Worm (Caenorhabditis elegans): Measurements from ENCODE around the gene F25H8.2.

DNA sequence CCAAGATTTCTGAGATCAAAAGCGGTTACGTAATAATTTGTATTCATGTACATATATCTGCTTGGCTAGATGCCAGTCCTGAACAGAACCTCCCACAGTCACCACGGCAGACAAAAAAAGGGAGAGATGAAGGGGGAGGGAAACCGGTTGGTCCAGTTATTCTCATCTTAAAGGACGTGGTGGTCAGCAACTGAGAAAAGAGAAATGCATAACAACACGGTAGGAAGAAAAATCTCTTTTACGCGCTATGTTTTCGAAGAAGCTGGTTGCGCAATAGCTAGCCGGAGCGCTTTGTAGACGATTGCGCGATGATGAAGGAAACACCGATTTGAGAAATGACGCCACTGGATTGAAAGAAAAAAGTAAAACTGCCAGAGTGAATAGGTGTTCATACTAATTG is 14.0 kb upstream of the F25H8.2 start:
- TF ChIP-seq skn-1 (tag; optimal IDR thresholded peaks at IDR 0.05) (no peak), fkh-2 (tag; optimal IDR thresholded peaks at IDR 0.05) (no peak), nfya-1 (tag; optimal IDR thresholded peaks at IDR 0.05; ENCODE audit: insufficient read depth) (peak; percentile 4), ama-1 (optimal IDR thresholded peaks at IDR 0.05) (no peak), lin-39 (tag; optimal IDR thresholded peaks at IDR 0.05) (no peak), aly-2 (tag; optimal IDR thresholded peaks at IDR 0.05) (no peak), ceh-82 (tag; optimal IDR thresholded peaks at IDR 0.05) (no peak), snpc-4 (tag; optimal IDR thresholded peaks at IDR 0.05) (no peak), pqm-1 (tag; optimal IDR thresholded peaks at IDR 0.05) (no peak)
